Worm (Caenorhabditis elegans) whole organism, L3 larva: ENCODE results near the gene Y37A1A.2.

Source experiments
- fos-1 ChIP-seq: fragments of 150-350 bp; optimal IDR thresholded peaks from 2 replicates; lab custom pipeline; 2014; ENCODE audit warnings: missing biosample characterization, missing genetic modification characterization
- nfya-1 ChIP-seq: sonication (generic microtip); optimal IDR thresholded peaks from 2 replicates; lab custom pipeline; 2017; ENCODE audit warnings: missing genetic modification characterization, mild to moderate bottlenecking, missing compliant biosample characterization, antibody characterized with exemption, moderate library complexity; ENCODE audit not compliant: insufficient read depth
- nhr-11 ChIP-seq: fragments of 150-350 bp; optimal IDR thresholded peaks from 2 replicates; lab custom pipeline; 2014; ENCODE audit warnings: missing biosample characterization, missing genetic modification characterization
- nhr-25 ChIP-seq: sonication (generic microtip); optimal IDR thresholded peaks from 2 replicates; lab custom pipeline; 2017; ENCODE audit warnings: missing biosample characterization, missing genetic modification characterization
- skn-1 ChIP-seq: fragments of 150-350 bp; optimal IDR thresholded peaks from 2 replicates; lab custom pipeline; 2014; ENCODE audit warnings: missing biosample characterization, missing genetic modification characterization
- snpc-4 ChIP-seq: fragments of 150-350 bp; optimal IDR thresholded peaks from 2 replicates; lab custom pipeline; 2014; ENCODE audit warnings: missing biosample characterization, missing genetic modification characterization
- unc-62 ChIP-seq: fragments of 150-350 bp; sonication (generic microtip); optimal IDR thresholded peaks from 4 replicates; lab custom pipeline; 2014; ENCODE audit warnings: missing biosample characterization, missing genetic modification reagents, missing genetic modification characterization

DNA sequence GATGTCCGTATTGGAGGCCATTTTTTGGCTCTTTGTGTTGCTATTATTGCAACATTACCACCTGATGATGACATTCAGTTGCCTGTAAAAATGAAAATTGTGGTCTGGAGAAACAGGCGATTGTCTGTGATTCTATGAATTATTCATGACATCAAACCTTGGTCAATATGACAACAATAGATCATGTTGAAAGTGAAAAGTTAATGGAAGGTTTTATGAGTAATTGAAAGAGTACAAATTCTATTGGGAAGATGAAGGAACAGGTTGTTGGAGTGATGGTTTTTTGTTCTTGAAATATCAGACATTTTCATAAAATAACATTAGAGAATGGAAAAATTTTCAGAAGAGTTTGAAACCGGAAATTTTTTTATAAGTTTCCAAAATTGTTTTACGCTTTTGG, 10.1 kb downstream of the Y37A1A.2 start, which contains the start of gene Y37A1A.3:
- TF ChIP-seq snpc-4 (no peak), fos-1 (tag; lab: Kevin White, UChicago) (no peak), nfya-1 (no peak), skn-1 (tag; lab: Kevin White, UChicago) (no peak), nhr-25 (tag; lab: Kevin White, UChicago) (no peak), nhr-11 (no peak), unc-62 (GFP tag; lab: Kevin White, UChicago) (no peak)
